Fruit fly (Drosophila melanogaster) whole organism, prepupa: ENCODE data around the gene Spn28F.

Source experiments
- CG16779 ChIP-seq: fragments of 200-800 bp; sonication (Bioruptor generic); optimal IDR thresholded peaks from 3 replicates; lab custom pipeline; 2017; ENCODE audit warnings: missing biosample characterization, mild to moderate bottlenecking, missing genetic modification characterization
- CG3032 ChIP-seq: fragments of 200-800 bp; optimal IDR thresholded peaks from 2 replicates; lab custom pipeline; 2019; ENCODE audit warnings: missing biosample characterization, mild to moderate bottlenecking, missing genetic modification characterization, moderate library complexity
- Lpt ChIP-seq: fragments of 200-800 bp; sonication (Bioruptor generic); optimal IDR thresholded peaks from 3 replicates; lab custom pipeline; 2016; ENCODE audit warnings: missing biosample characterization, missing genetic modification characterization
- esn ChIP-seq: fragments of 200-800 bp; sonication (Bioruptor generic); optimal IDR thresholded peaks from 2 replicates; lab custom pipeline; 2016; ENCODE audit warnings: missing biosample characterization, mild to moderate bottlenecking, missing genetic modification characterization, moderate library complexity
- topi ChIP-seq: fragments of 200-800 bp; sonication (Bioruptor generic); optimal IDR thresholded peaks from 3 replicates; lab custom pipeline; 2016; ENCODE audit warnings: missing biosample characterization, missing genetic modification characterization

DNA sequence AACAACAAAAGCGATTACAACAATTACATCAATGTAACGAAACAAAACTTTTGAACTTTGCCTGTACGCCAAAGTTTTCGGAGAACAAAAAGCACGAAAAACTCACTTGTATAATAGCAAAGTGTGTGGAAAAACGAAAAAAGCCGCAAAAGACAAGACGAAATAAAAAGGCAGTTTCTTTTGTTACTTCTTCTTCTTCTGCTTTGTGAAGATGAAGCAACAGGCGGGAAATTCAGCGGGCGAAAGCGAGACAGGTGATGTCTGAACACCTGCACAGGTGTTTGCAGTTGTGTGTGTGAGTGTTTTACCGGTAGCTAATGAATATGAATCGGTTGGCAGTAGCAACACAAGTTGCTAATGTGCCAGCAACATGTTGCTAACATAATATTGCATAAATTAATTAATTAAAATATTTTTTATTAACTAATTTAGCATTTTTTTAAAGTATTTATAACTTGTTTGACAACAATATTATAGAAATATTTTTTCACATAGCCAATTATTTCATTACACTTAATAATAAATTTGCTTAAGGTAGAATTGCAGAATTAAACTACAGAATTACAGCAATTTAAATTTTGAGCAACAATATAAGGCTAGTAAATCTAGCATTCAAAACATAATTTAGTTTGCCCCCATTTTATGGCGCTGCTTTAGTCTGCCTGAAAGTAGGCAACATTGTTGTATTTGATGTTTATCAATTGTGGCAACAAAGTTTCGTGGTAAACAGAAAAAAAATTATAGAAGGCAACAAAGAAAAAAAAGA, 25.3 kb upstream of the Spn28F start:
- TF ChIP-seq Lpt (GFP tag; lab: Kevin White, UChicago) (no peak), topi (GFP tag; lab: Kevin White, UChicago) (no peak), CG3032 (tag; lab: Kevin White, UChicago) (no peak), CG16779 (tag; lab: Kevin White, UChicago) (no peak), esn (no peak)
